Worm (Caenorhabditis elegans) whole organism, L4/young adult: ENCODE results near the gene C04H4.1.

Experiments used
- W03F9.2 ChIP-seq: fragments of 150-350 bp; optimal IDR thresholded peaks from 2 replicates; lab custom pipeline; 2014; ENCODE audit warnings: missing biosample characterization, missing genetic modification characterization
- dao-5 ChIP-seq: sonication (generic microtip); optimal IDR thresholded peaks from 2 replicates; lab custom pipeline; 2016; ENCODE audit warnings: missing genotype, missing genetic modification characterization, moderate library complexity, missing compliant biosample characterization
- him-1 ChIP-seq: sonication (generic microtip); optimal IDR thresholded peaks from 2 replicates; lab custom pipeline; 2016; ENCODE audit warnings: missing genotype, missing genetic modification reagents, missing genetic modification characterization, missing compliant biosample characterization

- TF ChIP-seq dao-5, result no peak
- no peak for TF ChIP-seq him-1
- TF ChIP-seq W03F9.2 (tag; lab: Kevin White, UChicago), result no peak
These were observed 20.6 kb upstream of the C04H4.1 start, which contains the start of gene ZK669.2 for ce11 chrII:7938078-7938477.
